Fruit fly (Drosophila melanogaster) whole organism, embryonic: ENCODE results near the gene Pino.

Experiments used
- Ada2b ChIP-seq: fragments of 200-800 bp; sonication (Bioruptor generic); IDR thresholded peaks from 2 replicates; pipeline ENCODE4 v1.3.6; 2022; ENCODE audit warnings: missing biosample characterization, missing genetic modification characterization
- B-H1 ChIP-seq: fragments of 200-800 bp; sonication (Bioruptor generic); IDR thresholded peaks from 3 replicates; pipeline ENCODE4 v1.3.6; 2022; ENCODE audit warnings: missing biosample characterization, missing genetic modification characterization
- CG10147 ChIP-seq: fragments of 200-800 bp; sonication (Bioruptor generic); optimal IDR thresholded peaks from 2 replicates; lab custom pipeline; 2019; ENCODE audit warnings: missing biosample characterization, mild to moderate bottlenecking, missing genetic modification characterization, moderate library complexity
- CG10209 ChIP-seq: fragments of 200-800 bp; sonication (Bioruptor generic); optimal IDR thresholded peaks from 3 replicates; lab custom pipeline; 2017; ENCODE audit warnings: missing biosample characterization, mild to moderate bottlenecking, missing genetic modification characterization, missing genetic modification reagents
- CG11085 ChIP-seq: fragments of 200-800 bp; sonication (Bioruptor generic); IDR thresholded peaks from 2 replicates; pipeline ENCODE4 v1.3.6; 2022; ENCODE audit warnings: missing biosample characterization, missing genetic modification characterization
- CG11247 ChIP-seq: fragments of 200-800 bp; sonication (Bioruptor generic); IDR thresholded peaks from 2 replicates; pipeline ENCODE4 v1.3.6; 2022; ENCODE audit warnings: missing biosample characterization, missing genetic modification characterization
- CG11456 ChIP-seq: fragments of 200-800 bp; sonication (Bioruptor generic); IDR thresholded peaks from 3 replicates; pipeline ENCODE4 v1.3.6; 2022; ENCODE audit warnings: missing biosample characterization, missing genetic modification characterization
- CG11504 ChIP-seq: fragments of 200-800 bp; sonication (Bioruptor generic); optimal IDR thresholded peaks from 3 replicates; lab custom pipeline; 2019; ENCODE audit warnings: missing biosample characterization, mild to moderate bottlenecking, missing genetic modification characterization, moderate library complexity
- CG11723 ChIP-seq: fragments of 200-800 bp; sonication (Bioruptor generic); optimal IDR thresholded peaks from 2 replicates; lab custom pipeline; 2017; ENCODE audit warnings: missing biosample characterization, mild to moderate bottlenecking, missing genetic modification characterization
- CG12104 ChIP-seq: fragments of 200-800 bp; sonication (Bioruptor generic); optimal IDR thresholded peaks from 3 replicates; lab custom pipeline; 2016; ENCODE audit warnings: missing biosample characterization, missing genetic modification characterization
- CG14860 ChIP-seq: fragments of 200-800 bp; sonication (Bioruptor generic); IDR thresholded peaks from 3 replicates; pipeline ENCODE4 v1.3.6; 2022; ENCODE audit warnings: missing biosample characterization, missing genetic modification characterization; ENCODE audit not compliant: partially characterized antibody
- CG1602 ChIP-seq: fragments of 200-800 bp; sonication (Bioruptor generic); optimal IDR thresholded peaks from 3 replicates; lab custom pipeline; 2016; ENCODE audit warnings: missing biosample characterization, missing genetic modification characterization
- CG1603 ChIP-seq: fragments of 200-800 bp; sonication (Bioruptor generic); optimal IDR thresholded peaks from 2 replicates; lab custom pipeline; 2019; ENCODE audit warnings: missing biosample characterization, mild to moderate bottlenecking, missing genetic modification characterization, moderate library complexity
- CG1832 ChIP-seq: fragments of 200-800 bp; sonication (Bioruptor generic); optimal IDR thresholded peaks from 2 replicates; lab custom pipeline; 2017; ENCODE audit warnings: missing biosample characterization, mild to moderate bottlenecking, missing genetic modification characterization, inconsistent platforms
- CG30431 ChIP-seq: fragments of 200-800 bp; sonication (Bioruptor generic); optimal IDR thresholded peaks from 2 replicates; lab custom pipeline; 2017; ENCODE audit warnings: missing biosample characterization, missing genetic modification characterization
- CG3065 ChIP-seq: fragments of 200-800 bp; sonication (Bioruptor generic); optimal IDR thresholded peaks from 2 replicates; lab custom pipeline; 2016; ENCODE audit warnings: missing biosample characterization, missing genetic modification characterization
- CG31388 ChIP-seq: fragments of 200-800 bp; sonication (Bioruptor generic); optimal IDR thresholded peaks from 2 replicates; lab custom pipeline; 2016; ENCODE audit warnings: missing biosample characterization, missing genetic modification characterization
- CG32767 ChIP-seq: fragments of 200-800 bp; sonication (Bioruptor generic); IDR thresholded peaks from 2 replicates; pipeline ENCODE4 v1.3.6; 2022; ENCODE audit warnings: missing biosample characterization, missing genetic modification characterization
- CG33557 ChIP-seq: fragments of 200-800 bp; sonication (Bioruptor generic); optimal IDR thresholded peaks from 2 replicates; lab custom pipeline; 2019; ENCODE audit warnings: missing biosample characterization, mild to moderate bottlenecking, missing genetic modification characterization, moderate library complexity
- CG34224 ChIP-seq: fragments of 200-800 bp; sonication (Bioruptor generic); IDR thresholded peaks from 3 replicates; pipeline ENCODE4 v1.3.6; 2022; ENCODE audit warnings: missing biosample characterization, missing genetic modification characterization; ENCODE audit not compliant: partially characterized antibody
- CG4707 ChIP-seq: fragments of 200-800 bp; sonication (Bioruptor generic); optimal IDR thresholded peaks from 2 replicates; lab custom pipeline; 2018; ENCODE audit warnings: missing biosample characterization, mild to moderate bottlenecking, missing genetic modification characterization, moderate library complexity
- CG6813 ChIP-seq: fragments of 200-800 bp; sonication (Bioruptor generic); optimal IDR thresholded peaks from 2 replicates; lab custom pipeline; 2017; ENCODE audit warnings: missing biosample characterization, missing genetic modification characterization, mild to moderate bottlenecking, moderate library complexity, missing genetic modification reagents
- CG7745 ChIP-seq: fragments of 200-800 bp; sonication (Bioruptor generic); optimal IDR thresholded peaks from 2 replicates; lab custom pipeline; 2018; ENCODE audit warnings: missing biosample characterization, mild to moderate bottlenecking, missing genetic modification characterization, moderate library complexity
- CG7963 ChIP-seq: fragments of 200-800 bp; sonication (Bioruptor generic); IDR thresholded peaks from 3 replicates; pipeline ENCODE4 v1.3.6; 2022; ENCODE audit warnings: missing biosample characterization, missing genetic modification characterization; ENCODE audit not compliant: partially characterized antibody
- CG9797 ChIP-seq: fragments of 200-800 bp; sonication (Bioruptor generic); optimal IDR thresholded peaks from 3 replicates; lab custom pipeline; 2018; ENCODE audit warnings: missing biosample characterization, mild to moderate bottlenecking, missing genetic modification characterization
- CrebB ChIP-seq: fragments of 200-800 bp; sonication (Bioruptor generic); optimal IDR thresholded peaks from 3 replicates; lab custom pipeline; 2018; ENCODE audit warnings: missing biosample characterization, mild to moderate bottlenecking, missing genetic modification characterization
- E2f2 ChIP-seq: fragments of 200-800 bp; sonication (Bioruptor generic); IDR thresholded peaks from 2 replicates; pipeline ENCODE4 v1.3.6; 2022; ENCODE audit warnings: missing biosample characterization, missing genetic modification characterization
- HLHmδ ChIP-seq: fragments of 200-800 bp; sonication (Bioruptor generic); optimal IDR thresholded peaks from 2 replicates; lab custom pipeline; 2018; ENCODE audit warnings: missing biosample characterization, mild to moderate bottlenecking, missing genetic modification characterization, moderate library complexity
- Hsf ChIP-seq: fragments of 200-800 bp; sonication (Bioruptor generic); optimal IDR thresholded peaks from 3 replicates; lab custom pipeline; 2016; ENCODE audit warnings: missing biosample characterization, missing genetic modification characterization
- Sry-δ ChIP-seq: fragments of 200-800 bp; sonication (Bioruptor generic); optimal IDR thresholded peaks from 2 replicates; lab custom pipeline; 2016; ENCODE audit warnings: missing biosample characterization, missing genetic modification characterization
- Taf1 ChIP-seq: fragments of 200-800 bp; sonication (Bioruptor generic); IDR thresholded peaks from 2 replicates; pipeline ENCODE4 v1.3.6; 2022; ENCODE audit warnings: missing biosample characterization, missing genetic modification characterization
- ash1 ChIP-seq: fragments of 200-800 bp; sonication (Bioruptor generic); optimal IDR thresholded peaks from 2 replicates; lab custom pipeline; 2018; ENCODE audit warnings: missing biosample characterization, mild to moderate bottlenecking, missing genetic modification characterization
- az2 ChIP-seq: fragments of 200-800 bp; sonication (Bioruptor generic); optimal IDR thresholded peaks from 3 replicates; lab custom pipeline; 2016; ENCODE audit warnings: missing biosample characterization, missing genetic modification characterization
- br ChIP-seq: fragments of >200 bp; optimal IDR thresholded peaks from 2 replicates; lab custom pipeline; 2017
- bsh ChIP-seq, 2 experiments: fragments of 200-800 bp; sonication (Bioruptor generic); optimal IDR thresholded peaks; 2 replicates each; lab custom pipeline; 2017 to 2018; ENCODE audit warnings: mild to moderate bottlenecking in 2 of 2, missing biosample characterization in 2 of 2, missing genetic modification characterization in 2 of 2, moderate library complexity in 1 of 2
- btn ChIP-seq: fragments of 200-800 bp; sonication (Bioruptor generic); optimal IDR thresholded peaks from 2 replicates; lab custom pipeline; 2016; ENCODE audit warnings: missing biosample characterization, missing genetic modification characterization
- cas ChIP-seq: fragments of 200-800 bp; sonication (Bioruptor generic); IDR thresholded peaks from 2 replicates; pipeline ENCODE4 v1.3.6; 2022; ENCODE audit warnings: missing biosample characterization, missing genetic modification characterization
- corto ChIP-seq: fragments of 200-800 bp; sonication (Bioruptor generic); optimal IDR thresholded peaks from 2 replicates; lab custom pipeline; 2016; ENCODE audit warnings: missing biosample characterization, mild to moderate bottlenecking, missing genetic modification characterization, moderate library complexity
- crol ChIP-seq: fragments of 200-800 bp; sonication (Bioruptor generic); IDR thresholded peaks from 2 replicates; pipeline ENCODE4 v1.3.6; 2022; ENCODE audit warnings: missing biosample characterization, missing genetic modification characterization
- dati ChIP-seq: fragments of 200-800 bp; sonication (Bioruptor generic); IDR thresholded peaks from 2 replicates; pipeline ENCODE4 v1.3.6; 2022; ENCODE audit warnings: missing biosample characterization, missing genetic modification characterization
- dpn ChIP-seq, 2 experiments: fragments of 200-800 bp; sonication (Bioruptor generic); optimal IDR thresholded peaks; 3 replicates each; lab custom pipeline; 2016; ENCODE audit warnings: missing biosample characterization in 2 of 2, missing genetic modification characterization in 2 of 2
- fd102C ChIP-seq: fragments of 200-800 bp; sonication (Bioruptor generic); optimal IDR thresholded peaks from 2 replicates; lab custom pipeline; 2018; ENCODE audit warnings: missing biosample characterization, mild to moderate bottlenecking, missing genetic modification characterization, moderate library complexity
- gcm ChIP-seq: fragments of 200-800 bp; sonication (Bioruptor generic); optimal IDR thresholded peaks from 2 replicates; lab custom pipeline; 2019; ENCODE audit warnings: missing biosample characterization, mild to moderate bottlenecking, missing genetic modification characterization, moderate library complexity
- hb ChIP-seq: fragments of 200-800 bp; sonication (Bioruptor generic); IDR thresholded peaks from 3 replicates; pipeline ENCODE4 v1.3.6; 2022; ENCODE audit warnings: missing biosample characterization, missing genetic modification characterization; ENCODE audit not compliant: partially characterized antibody
- nerfin-2 ChIP-seq: fragments of 200-800 bp; sonication (Bioruptor generic); IDR thresholded peaks from 2 replicates; pipeline ENCODE4 v1.3.6; 2022; ENCODE audit warnings: missing biosample characterization, missing genetic modification characterization; ENCODE audit not compliant: partially characterized antibody
- pb ChIP-seq: fragments of 200-800 bp; sonication (Bioruptor generic); optimal IDR thresholded peaks from 3 replicates; lab custom pipeline; 2016; ENCODE audit warnings: missing biosample characterization, missing genetic modification characterization
- phol ChIP-seq: fragments of 200-800 bp; sonication (Bioruptor generic); optimal IDR thresholded peaks from 3 replicates; lab custom pipeline; 2018; ENCODE audit warnings: missing biosample characterization, mild to moderate bottlenecking, missing genetic modification characterization, moderate library complexity
- stc ChIP-seq: fragments of 200-800 bp; sonication (Bioruptor generic); IDR thresholded peaks from 2 replicates; pipeline ENCODE4 v1.3.6; 2022; ENCODE audit warnings: missing biosample characterization, missing genetic modification characterization
- tin ChIP-seq: fragments of 200-800 bp; sonication (Bioruptor generic); optimal IDR thresholded peaks from 3 replicates; lab custom pipeline; 2016; ENCODE audit warnings: missing biosample characterization, missing genetic modification characterization
- twi ChIP-seq: fragments of 200-800 bp; optimal IDR thresholded peaks from 2 replicates; lab custom pipeline; 2019; ENCODE audit warnings: missing biosample characterization, mild to moderate bottlenecking, missing genetic modification characterization, moderate library complexity
- wor ChIP-seq: fragments of 200-800 bp; sonication (Bioruptor generic); IDR thresholded peaks from 2 replicates; pipeline ENCODE4 v1.3.6; 2022; ENCODE audit warnings: missing biosample characterization, missing genetic modification characterization

Gene Pino

dm6 chr2L:1147656-1148055 lies 18.9 kb upstream of the Pino start (continued):
- TF ChIP-seq CG9797 (GFP tag; lab: Kevin White, UChicago) (no peak), nerfin-2 (peak; percentile 74; the same call in 1 of the 2 replicates), CG33557 (no peak), Ada2b (GFP tag; lab: Robert Waterston, UW) (no peak), Taf1 (GFP tag; lab: Robert Waterston, UW) (no peak), gcm (GFP tag; lab: Kevin White, UChicago) (peak; percentile 88), CG31388 (GFP tag; lab: Kevin White, UChicago) (no peak), CG10209 (GFP tag; lab: Kevin White, UChicago) (no peak), hb (GFP tag; lab: Robert Waterston, UW) (peak; percentile 65; the same call in 1 of the 3 replicates), CrebB (tag; lab: Kevin White, UChicago) (no peak), CG12104 (GFP tag; lab: Kevin White, UChicago) (no peak), CG10147 (GFP tag; lab: Kevin White, UChicago) (no peak), tin (GFP tag; lab: Kevin White, UChicago) (no peak), CG30431 (no peak), CG1603 (tag; lab: Kevin White, UChicago) (no peak), HLHmδ (GFP tag; lab: Kevin White, UChicago) (no peak), CG11085 (GFP tag; lab: Robert Waterston, UW) (no peak), CG14860 (GFP tag; lab: Robert Waterston, UW) (peak; percentile 59; the same call in 2 of the 3 replicates), CG34224 (GFP tag; lab: Robert Waterston, UW) (peak; percentile 72), fd102C (GFP tag; lab: Kevin White, UChicago) (no peak), crol (GFP tag; lab: Robert Waterston, UW) (no peak), twi (tag; lab: Kevin White, UChicago) (no peak), cas (GFP tag; lab: Robert Waterston, UW) (no peak), E2f2 (GFP tag; lab: Robert Waterston, UW) (peak; percentile 90), ash1 (GFP tag; lab: Kevin White, UChicago) (no peak), btn (GFP tag; lab: Kevin White, UChicago) (no peak), CG1832 (GFP tag; lab: Kevin White, UChicago) (no peak), pb (no peak), CG11723 (GFP tag; lab: Kevin White, UChicago) (no peak), stc (GFP tag; lab: Robert Waterston, UW) (no peak), CG11456 (no peak), az2 (no peak), CG11504 (tag; lab: Kevin White, UChicago) (no peak), wor (no peak), CG7745 (no peak), bsh (GFP tag; optimal IDR thresholded peaks at IDR 0.05; lab: Kevin White, UChicago) (no peak), CG32767 (GFP tag; lab: Robert Waterston, UW) (no peak), CG1602 (GFP tag; lab: Kevin White, UChicago) (no peak), dpn (GFP tag; optimal IDR thresholded peaks at IDR 0.05; lab: Kevin White, UChicago) (no peak), dati (GFP tag; lab: Robert Waterston, UW) (no peak), CG4707 (no peak), Hsf (GFP tag; lab: Kevin White, UChicago) (no peak), phol (tag; lab: Kevin White, UChicago) (no peak), br (no peak), CG6813 (GFP tag; lab: Kevin White, UChicago) (no peak), corto (GFP tag; lab: Kevin White, UChicago) (no peak), CG7963 (GFP tag; lab: Robert Waterston, UW) (peak; percentile 53; the same call in 2 of the 3 replicates), CG11247 (no peak), Sry-δ (GFP tag; lab: Kevin White, UChicago) (peak; percentile 33), B-H1 (GFP tag; lab: Robert Waterston, UW) (no peak), CG3065 (no peak)
